Worm (Caenorhabditis elegans): Measurements from ENCODE around the gene F55H2.7.

The F55H2.7 gene

DNA sequence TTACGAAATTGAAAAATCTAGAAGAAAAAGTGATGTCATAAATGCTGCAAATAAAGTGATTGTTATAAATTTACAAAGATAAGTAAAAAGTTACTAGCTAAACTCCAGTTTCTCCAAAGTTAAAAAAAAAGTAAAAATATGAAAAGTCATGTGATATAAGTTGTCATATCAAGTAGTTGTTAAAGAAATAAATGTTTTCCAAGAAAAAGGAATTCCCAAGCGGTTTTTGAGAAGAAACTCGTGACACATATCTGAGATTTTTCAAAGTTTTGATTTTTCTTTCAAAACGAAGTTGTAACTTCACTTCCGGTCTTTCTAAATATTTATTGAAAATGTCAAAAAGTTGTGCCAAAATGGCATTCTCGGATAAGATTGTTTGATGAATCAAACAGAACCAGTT lies 15.0 kb downstream of the F55H2.7 start:
- TF ChIP-seq dmd-8 (GFP tag; IDR thresholded peaks at IDR 0.05) (no peak), lim-7 (GFP tag; IDR thresholded peaks at IDR 0.05) (no peak), Y5F2A.4 (GFP tag; optimal IDR thresholded peaks at IDR 0.05) (no peak), dmd-6 (GFP tag; IDR thresholded peaks at IDR 0.05) (no peak), nhr-28 (tag; optimal IDR thresholded peaks at IDR 0.05) (no peak), daf-16 (GFP tag; optimal IDR thresholded peaks at IDR 0.05) (no peak), daf-16 (tag; optimal IDR thresholded peaks at IDR 0.05) (no peak), lsy-2 (tag; optimal IDR thresholded peaks at IDR 0.05) (peak in 1 of 2 experiments; percentile 38), mep-1 (tag; optimal IDR thresholded peaks at IDR 0.05) (peak; percentile 42), ces-1 (GFP tag; optimal IDR thresholded peaks at IDR 0.05) (no peak), ZK546.5 (tag; optimal IDR thresholded peaks at IDR 0.05) (no peak), rbr-2 (tag; optimal IDR thresholded peaks at IDR 0.05) (no peak), tag-97 (GFP tag; IDR thresholded peaks at IDR 0.05) (no peak), ceh-28 (tag; optimal IDR thresholded peaks at IDR 0.05) (no peak), mes-2 (tag; optimal IDR thresholded peaks at IDR 0.05; ENCODE audit: poor library complexity, severe bottlenecking) (no peak), hlh-30 (tag; optimal IDR thresholded peaks at IDR 0.05; ENCODE audit: insufficient read depth) (peak; percentile 21), D1046.2 (GFP tag; IDR thresholded peaks at IDR 0.05) (no peak), pqm-1 (tag; optimal IDR thresholded peaks at IDR 0.05) (no peak), cey-2 (tag; optimal IDR thresholded peaks at IDR 0.05; ENCODE audit: borderline replicate concordance, insufficient read depth) (no peak), zfp-2 (tag; optimal IDR thresholded peaks at IDR 0.05) (no peak), tra-1 (GFP tag; IDR thresholded peaks at IDR 0.05) (no peak), gei-8 (GFP tag; optimal IDR thresholded peaks at IDR 0.05) (no peak), aha-1 (tag) (no peak), unc-62 (GFP tag; optimal IDR thresholded peaks at IDR 0.05 in 1 of 2) (peak in 1 of 2 experiments; percentile 83), unc-62 (tag; optimal IDR thresholded peaks at IDR 0.05) (no peak), nhr-10 (tag; optimal IDR thresholded peaks at IDR 0.05) (no peak), ztf-11 (tag; optimal IDR thresholded peaks at IDR 0.05) (no peak), mxl-3 (GFP tag; optimal IDR thresholded peaks at IDR 0.05) (no peak)

DNA sequence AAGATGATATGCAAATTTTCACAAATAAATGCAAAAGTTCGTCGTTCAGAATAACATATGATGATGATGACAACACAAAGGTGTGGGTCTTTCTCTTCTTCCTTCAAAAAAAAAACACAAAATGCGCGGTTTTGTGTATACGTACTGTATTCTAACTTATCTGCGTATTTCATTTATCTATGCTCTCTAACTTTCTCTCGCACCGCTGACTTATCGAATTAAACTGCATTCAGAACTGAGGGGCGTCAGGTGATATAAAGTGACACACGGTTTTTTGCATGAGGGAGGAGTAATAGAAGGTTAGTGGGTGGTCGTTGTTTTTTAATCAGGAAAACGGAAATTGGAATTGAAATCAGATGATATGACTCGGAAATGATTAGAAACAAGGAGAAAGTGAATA lies 15.8 kb downstream of the F55H2.7 start, which contains the start of gene sod-4:
sod-4 (minus strand) TSS at position 109 of the 400 bp plus-strand sequence.
- peak; percentile 10 for TF ChIP-seq mep-1 (tag; optimal IDR thresholded peaks at IDR 0.05)
- TF ChIP-seq cey-2 (tag; optimal IDR thresholded peaks at IDR 0.05; ENCODE audit: borderline replicate concordance, insufficient read depth): peak; percentile 36
- TF ChIP-seq lsy-2 (tag; optimal IDR thresholded peaks at IDR 0.05): no peak
- TF ChIP-seq ama-1 (optimal IDR thresholded peaks at IDR 0.05): no peak
- no peak for TF ChIP-seq ctbp-1 (GFP tag; IDR thresholded peaks at IDR 0.05)
- peak; percentile 51; the same call in 1 of the 2 replicates for TF ChIP-seq tra-1 (GFP tag; IDR thresholded peaks at IDR 0.05)
- TF ChIP-seq T26A8.4 (GFP tag; IDR thresholded peaks at IDR 0.05): no peak
- no peak for TF ChIP-seq skn-1 (tag; optimal IDR thresholded peaks at IDR 0.05)
- TF ChIP-seq hlh-30 (tag; optimal IDR thresholded peaks at IDR 0.05; ENCODE audit: insufficient read depth): peak; percentile 86
- no peak for TF ChIP-seq ceh-32 (tag; optimal IDR thresholded peaks at IDR 0.05; ENCODE audit: poor library complexity)
- no peak for TF ChIP-seq nhr-237 (tag; optimal IDR thresholded peaks at IDR 0.05)
- TF ChIP-seq mxl-2 (GFP tag; conservative IDR thresholded peaks at IDR 0.05): no peak
- TF ChIP-seq sdz-12 (GFP tag; optimal IDR thresholded peaks at IDR 0.05): no peak
- TF ChIP-seq Y48G9A.11 (GFP tag; IDR thresholded peaks at IDR 0.05): no peak
- no peak for TF ChIP-seq dmd-6 (GFP tag; IDR thresholded peaks at IDR 0.05)
- TF ChIP-seq pqm-1 (tag; optimal IDR thresholded peaks at IDR 0.05): no peak
- peak; percentile 56 for TF ChIP-seq nhr-28 (tag; optimal IDR thresholded peaks at IDR 0.05)
- TF ChIP-seq dve-1 (tag; optimal IDR thresholded peaks at IDR 0.05; ENCODE audit: insufficient read depth): peak; percentile 55
- TF ChIP-seq ceh-44 (GFP tag; IDR thresholded peaks at IDR 0.05): no peak
- TF ChIP-seq mxl-3 (GFP tag; optimal IDR thresholded peaks at IDR 0.05): peak; percentile 27
- TF ChIP-seq egl-27 (tag; optimal IDR thresholded peaks at IDR 0.05): no peak
- no peak for TF ChIP-seq madf-5 (GFP tag; IDR thresholded peaks at IDR 0.05)

Data from whole organism, L4 larva.